Fruit fly (Drosophila melanogaster) S2 (cell line): Measurements from ENCODE around the gene CG9500.

Experiments
- CG8478 ChIP-seq: fragments of >200 bp; optimal IDR thresholded peaks from 2 replicates; lab custom pipeline; 2018
- CTCF ChIP-seq, 2 experiments: fragments of >200 bp; optimal IDR thresholded peaks; 2 replicates each; lab custom pipeline; 2018

CG9500 gene

dm6 chr2L:6323536-6324385 lies 34.4 kb downstream of the CG9500 start, which contains the start of gene PDZ-GEF:
PDZ-GEF (plus strand) TSS chr2L:6323767.
- TF ChIP-seq CTCF (optimal IDR thresholded peaks at IDR 0.05; lab: Kevin White, UChicago) (peak; percentile 93 to 96), CG8478 (lab: Kevin White, UChicago) (peak; percentile 13)

dm6 chr2L:6319068-6319467 lies 39.0 kb downstream of the CG9500 start:
- TF ChIP-seq CG8478 (lab: Kevin White, UChicago) (no peak), CTCF (optimal IDR thresholded peaks at IDR 0.05; lab: Kevin White, UChicago) (no peak)

- no peak for TF ChIP-seq CG8478 (lab: Kevin White, UChicago)
- TF ChIP-seq CTCF (optimal IDR thresholded peaks at IDR 0.05; lab: Kevin White, UChicago), result no peak
These were observed 48.2 kb downstream of the CG9500 start for dm6 chr2L:6309879-6310278.

- TF ChIP-seq CTCF (optimal IDR thresholded peaks at IDR 0.05; lab: Kevin White, UChicago) (no peak), CG8478 (lab: Kevin White, UChicago) (no peak)
These were observed 49.5 kb downstream of the CG9500 start, which contains the start of the genes CG43922 and CG13984 for dm6 chr2L:6308651-6309050. CG43922 (minus strand) TSS chr2L:6308751. CG13984 (plus strand) TSS chr2L:6308819.
